Worm (Caenorhabditis elegans): ENCODE results near the gene wrt-9.

wrt-9 gene

ce11 chrX:1583980-1584379 lies 7.5 kb downstream of the wrt-9 start:
- TF ChIP-seq dao-5 (tag; optimal IDR thresholded peaks at IDR 0.05) (no peak), him-1 (tag; optimal IDR thresholded peaks at IDR 0.05) (no peak), W03F9.2 (tag; optimal IDR thresholded peaks at IDR 0.05) (no peak)

- no peak for TF ChIP-seq W03F9.2 (tag; optimal IDR thresholded peaks at IDR 0.05)
- no peak for TF ChIP-seq dao-5 (tag; optimal IDR thresholded peaks at IDR 0.05)
- no peak for TF ChIP-seq him-1 (tag; optimal IDR thresholded peaks at IDR 0.05)
Observed at ce11 chrX:1587082-1587481, 10.6 kb downstream of the wrt-9 start.

ce11 chrX:1589114-1589902 lies 12.9 kb downstream of the wrt-9 start:
- TF ChIP-seq W03F9.2 (tag; optimal IDR thresholded peaks at IDR 0.05) (no peak), dao-5 (tag; optimal IDR thresholded peaks at IDR 0.05) (no peak), him-1 (tag; optimal IDR thresholded peaks at IDR 0.05) (no peak)

- TF ChIP-seq dao-5 (tag; optimal IDR thresholded peaks at IDR 0.05) (no peak), W03F9.2 (tag; optimal IDR thresholded peaks at IDR 0.05) (no peak), him-1 (tag; optimal IDR thresholded peaks at IDR 0.05) (no peak)
Observed at ce11 chrX:1589962-1590361, 13.5 kb downstream of the wrt-9 start.

ce11 chrX:1598061-1598690 lies 21.7 kb downstream of the wrt-9 start:
- no peak for TF ChIP-seq dao-5 (tag; optimal IDR thresholded peaks at IDR 0.05)
- TF ChIP-seq him-1 (tag; optimal IDR thresholded peaks at IDR 0.05) = no peak
- no peak for TF ChIP-seq W03F9.2 (tag; optimal IDR thresholded peaks at IDR 0.05)

ce11 chrX:1599294-1599693 lies 22.9 kb downstream of the wrt-9 start:
- TF ChIP-seq W03F9.2 (tag; optimal IDR thresholded peaks at IDR 0.05) (no peak), him-1 (tag; optimal IDR thresholded peaks at IDR 0.05) (peak; percentile 37)

ce11 chrX:1601563-1601962 lies 25.1 kb downstream of the wrt-9 start:
- TF ChIP-seq dao-5 (tag; optimal IDR thresholded peaks at IDR 0.05) (no peak), him-1 (tag; optimal IDR thresholded peaks at IDR 0.05) (no peak), W03F9.2 (tag; optimal IDR thresholded peaks at IDR 0.05) (no peak)

- TF ChIP-seq W03F9.2 (tag; optimal IDR thresholded peaks at IDR 0.05) (no peak), dao-5 (tag; optimal IDR thresholded peaks at IDR 0.05) (no peak), him-1 (tag; optimal IDR thresholded peaks at IDR 0.05) (no peak)
Observed at ce11 chrX:1602548-1602947, 26.1 kb downstream of the wrt-9 start.

- TF ChIP-seq dao-5 (tag; optimal IDR thresholded peaks at IDR 0.05) = no peak
Observed at ce11 chrX:1603027-1603426, 26.6 kb downstream of the wrt-9 start.

ce11 chrX:1603709-1604108 lies 27.3 kb downstream of the wrt-9 start:
- no peak for TF ChIP-seq dao-5 (tag; optimal IDR thresholded peaks at IDR 0.05)
- no peak for TF ChIP-seq him-1 (tag; optimal IDR thresholded peaks at IDR 0.05)
- no peak for TF ChIP-seq W03F9.2 (tag; optimal IDR thresholded peaks at IDR 0.05)

ce11 chrX:1604606-1605005 lies 28.2 kb downstream of the wrt-9 start, which contains the start of gene H11E01.3:
Gene H11E01.3 (plus strand): TSS chrX:1604906.
- TF ChIP-seq him-1 (tag; optimal IDR thresholded peaks at IDR 0.05) (no peak), dao-5 (tag; optimal IDR thresholded peaks at IDR 0.05) (no peak), W03F9.2 (tag; optimal IDR thresholded peaks at IDR 0.05) (no peak)

ce11 chrX:1612948-1613347 lies 36.5 kb downstream of the wrt-9 start:
- no peak for TF ChIP-seq dao-5 (tag; optimal IDR thresholded peaks at IDR 0.05)
- TF ChIP-seq W03F9.2 (tag; optimal IDR thresholded peaks at IDR 0.05) = no peak
- no peak for TF ChIP-seq him-1 (tag; optimal IDR thresholded peaks at IDR 0.05)

- TF ChIP-seq him-1 (tag; optimal IDR thresholded peaks at IDR 0.05) (no peak), W03F9.2 (tag; optimal IDR thresholded peaks at IDR 0.05) (no peak), dao-5 (tag; optimal IDR thresholded peaks at IDR 0.05) (no peak)
Observed at ce11 chrX:1613860-1614259, 37.4 kb downstream of the wrt-9 start.

- TF ChIP-seq W03F9.2 (tag; optimal IDR thresholded peaks at IDR 0.05) = no peak
- TF ChIP-seq him-1 (tag; optimal IDR thresholded peaks at IDR 0.05) = no peak
- TF ChIP-seq dao-5 (tag; optimal IDR thresholded peaks at IDR 0.05) = no peak
Observed at ce11 chrX:1620678-1621449, 44.4 kb downstream of the wrt-9 start, which contains the start of gene H11E01.2. Gene H11E01.2 (plus strand): TSS chrX:1621057.

Data from whole organism, L4/young adult.